Fruit fly (Drosophila melanogaster): ENCODE results near the gene CG11927.

Gene CG11927

DNA sequence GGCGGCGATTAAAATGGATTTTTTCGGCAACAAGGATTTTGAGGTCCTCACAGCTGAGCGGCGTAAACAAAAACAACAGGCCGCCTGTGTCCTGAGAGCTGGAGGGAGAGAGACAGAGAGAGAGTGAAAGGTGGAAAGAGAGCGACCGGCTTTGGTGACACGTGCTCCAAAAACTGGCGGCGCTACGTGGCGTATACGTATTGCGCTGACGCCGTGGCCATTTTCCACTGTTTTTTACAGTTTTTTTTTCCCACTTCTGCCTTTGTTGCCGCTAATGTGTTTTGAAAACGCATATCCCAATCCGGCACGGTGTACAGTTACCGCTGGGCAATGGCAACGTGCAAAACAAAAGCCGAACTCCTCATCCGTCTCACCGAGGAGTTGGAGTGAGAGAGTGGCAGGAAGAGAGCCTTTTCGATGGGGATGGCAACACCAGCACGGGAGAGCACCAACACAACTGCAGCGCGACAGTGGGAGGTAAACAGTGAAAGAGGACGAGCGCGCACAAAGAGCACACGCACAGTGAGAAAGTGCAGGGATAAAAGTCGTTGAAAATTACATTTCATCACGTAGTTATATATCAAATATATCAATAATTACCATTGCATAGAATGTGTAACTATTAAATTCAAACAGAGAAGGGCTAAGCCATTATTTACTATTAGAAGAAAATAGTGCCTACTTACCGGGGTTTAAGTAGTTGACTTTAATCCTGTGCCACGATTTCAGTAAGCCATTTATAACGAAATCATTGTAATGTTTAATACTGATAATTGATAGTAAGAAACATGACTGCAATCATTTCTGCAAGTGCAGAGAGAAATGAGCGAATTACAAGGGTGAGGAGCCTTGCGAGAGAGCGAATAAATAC, 26.9 kb upstream of the CG11927 start (continued):
- TF ChIP-seq fu2 (GFP tag; optimal IDR thresholded peaks at IDR 0.05) (peak; percentile 25), bowl (GFP tag; IDR thresholded peaks at IDR 0.05) (no peak), CG13123 (GFP tag; optimal IDR thresholded peaks at IDR 0.05) (no peak), Nf-YB (GFP tag; optimal IDR thresholded peaks at IDR 0.05) (peak; percentile 38), CG2120 (GFP tag; optimal IDR thresholded peaks at IDR 0.05) (peak; percentile 66), Dll (GFP tag; IDR thresholded peaks at IDR 0.05; ENCODE audit: partially characterized antibody) (no peak), phol (tag; optimal IDR thresholded peaks at IDR 0.05) (peak; percentile 56), Six4 (GFP tag; optimal IDR thresholded peaks at IDR 0.05) (peak; percentile 49), CG12219 (GFP tag; optimal IDR thresholded peaks at IDR 0.05) (peak; percentile 63), CG8089 (GFP tag; optimal IDR thresholded peaks at IDR 0.05) (no peak), zen (tag; optimal IDR thresholded peaks at IDR 0.05) (peak; percentile 79), pita (GFP tag; optimal IDR thresholded peaks at IDR 0.05) (no peak), fd64A (GFP tag; optimal IDR thresholded peaks at IDR 0.05) (peak; percentile 17), CG4617 (GFP tag; optimal IDR thresholded peaks at IDR 0.05; ENCODE audit: borderline replicate concordance) (peak; percentile 25), CG1233 (GFP tag; optimal IDR thresholded peaks at IDR 0.05) (peak; percentile 57), ind (GFP tag; optimal IDR thresholded peaks at IDR 0.05) (peak; percentile 46), CG17361 (GFP tag; IDR thresholded peaks at IDR 0.05) (no peak; the same call in 2 of the 3 replicates), NFAT (GFP tag; IDR thresholded peaks at IDR 0.05) (peak; percentile 42; the same call in 1 of the 2 replicates), Atf-2 (GFP tag; optimal IDR thresholded peaks at IDR 0.05) (no peak), lola (GFP tag; optimal IDR thresholded peaks at IDR 0.05) (peak in 1 of 3 experiments; percentile 73), CG7786 (GFP tag; optimal IDR thresholded peaks at IDR 0.05) (no peak), CG17328 (GFP tag; IDR thresholded peaks at IDR 0.05) (peak; percentile 42), lab (GFP tag; optimal IDR thresholded peaks at IDR 0.05) (no peak), ems (GFP tag; optimal IDR thresholded peaks at IDR 0.05) (peak; percentile 40), CG8924 (tag; optimal IDR thresholded peaks at IDR 0.05) (peak; percentile 80), eve (GFP tag; optimal IDR thresholded peaks at IDR 0.05) (peak in 1 of 2 experiments; percentile 86), nerfin-1 (tag; optimal IDR thresholded peaks at IDR 0.05) (peak; percentile 32), Ptx1 (GFP tag; IDR thresholded peaks at IDR 0.05) (peak; percentile 43), CG7556 (GFP tag; optimal IDR thresholded peaks at IDR 0.05) (no peak), Chrac-16 (GFP tag; optimal IDR thresholded peaks at IDR 0.05) (peak; percentile 41), CG8388 (GFP tag; optimal IDR thresholded peaks at IDR 0.05) (peak; percentile 54), jigr1 (GFP tag; IDR thresholded peaks at IDR 0.05) (peak; percentile 43; the same call in 1 of the 3 replicates), Xrp1 (GFP tag; IDR thresholded peaks at IDR 0.05) (peak; percentile 51), nom (GFP tag; optimal IDR thresholded peaks at IDR 0.05) (peak; percentile 5), CHES-1-like (GFP tag; optimal IDR thresholded peaks at IDR 0.05) (no peak), vnd (GFP tag; IDR thresholded peaks at IDR 0.05; ENCODE audit: partially characterized antibody) (no peak), D (optimal IDR thresholded peaks at IDR 0.05) (peak; percentile 93), D (GFP tag; optimal IDR thresholded peaks at IDR 0.05) (peak; percentile 29), zfh2 (GFP tag; optimal IDR thresholded peaks at IDR 0.05) (peak; percentile 17), CG11456 (GFP tag; IDR thresholded peaks at IDR 0.05) (0 out of 3 replicates have a peak, but pooled peaks have one; percentile 48), CG6272 (GFP tag; IDR thresholded peaks at IDR 0.05) (0 out of 2 replicates have a peak, but pooled peaks have one; percentile 9), CG12155 (GFP tag; optimal IDR thresholded peaks at IDR 0.05) (peak; percentile 8), ewg (GFP tag; optimal IDR thresholded peaks at IDR 0.05) (peak; percentile 27), CG12769 (tag; optimal IDR thresholded peaks at IDR 0.05) (peak; percentile 68), Hr51 (GFP tag; optimal IDR thresholded peaks at IDR 0.05) (peak in 1 of 2 experiments; percentile 60), ken (GFP tag; IDR thresholded peaks at IDR 0.05) (peak; percentile 24; the same call in 1 of the 3 replicates), CG10366 (GFP tag; IDR thresholded peaks at IDR 0.05) (peak; percentile 18; the same call in 1 of the 2 replicates), CG6813 (GFP tag; optimal IDR thresholded peaks at IDR 0.05) (peak; percentile 44)
